Fruit fly (Drosophila melanogaster) whole organism, embryonic: ENCODE data around the gene CG32106.

Source experiments
- Bgb ChIP-seq: fragments of 200-800 bp; sonication (Bioruptor generic); IDR thresholded peaks from 2 replicates; pipeline ENCODE4 v1.3.6; 2022; ENCODE audit warnings: missing biosample characterization, missing genetic modification characterization; ENCODE audit not compliant: partially characterized antibody
- Blimp-1 ChIP-seq: fragments of 200-800 bp; sonication (Bioruptor generic); optimal IDR thresholded peaks from 3 replicates; lab custom pipeline; 2018; ENCODE audit warnings: missing biosample characterization, missing genetic modification characterization, mild to moderate bottlenecking, moderate library complexity, missing genetic modification reagents
- BtbVII ChIP-seq: fragments of 200-800 bp; sonication (Bioruptor generic); optimal IDR thresholded peaks from 3 replicates; lab custom pipeline; 2017; ENCODE audit warnings: missing biosample characterization, mild to moderate bottlenecking, missing genetic modification characterization
- CG10462 ChIP-seq: fragments of 200-800 bp; sonication (Bioruptor generic); optimal IDR thresholded peaks from 2 replicates; lab custom pipeline; 2016; ENCODE audit warnings: missing biosample characterization, missing genetic modification characterization
- CG11696 ChIP-seq: fragments of 200-800 bp; sonication (Bioruptor generic); IDR thresholded peaks from 2 replicates; pipeline ENCODE4 v1.3.6; 2022; ENCODE audit warnings: missing biosample characterization, missing genetic modification characterization
- CG14441 ChIP-seq: fragments of 200-800 bp; sonication (Bioruptor generic); IDR thresholded peaks from 2 replicates; pipeline ENCODE4 v1.3.6; 2022; ENCODE audit warnings: missing biosample characterization, missing genetic modification characterization
- CG15696 ChIP-seq: fragments of 200-800 bp; sonication (Bioruptor generic); optimal IDR thresholded peaks from 2 replicates; lab custom pipeline; 2019; ENCODE audit warnings: missing biosample characterization, mild to moderate bottlenecking, missing genetic modification characterization, moderate library complexity
- CG16863 ChIP-seq: fragments of 200-800 bp; sonication (Bioruptor generic); optimal IDR thresholded peaks from 3 replicates; lab custom pipeline; 2016; ENCODE audit warnings: missing biosample characterization, missing genetic modification characterization
- CG2199 ChIP-seq: fragments of 200-800 bp; sonication (Bioruptor generic); IDR thresholded peaks from 3 replicates; pipeline ENCODE4 v1.3.6; 2022; ENCODE audit warnings: missing biosample characterization, missing genetic modification characterization
- CG3163 ChIP-seq: fragments of 200-800 bp; sonication (Bioruptor generic); optimal IDR thresholded peaks from 3 replicates; lab custom pipeline; 2016; ENCODE audit warnings: missing biosample characterization, missing genetic modification characterization
- CG34376 ChIP-seq: fragments of 200-800 bp; sonication (Bioruptor generic); optimal IDR thresholded peaks from 2 replicates; lab custom pipeline; 2018; ENCODE audit warnings: missing biosample characterization, mild to moderate bottlenecking, missing genetic modification characterization
- CG6175 ChIP-seq: fragments of 200-800 bp; sonication (Bioruptor generic); IDR thresholded peaks from 3 replicates; pipeline ENCODE4 v1.3.6; 2022; ENCODE audit warnings: missing biosample characterization, missing genetic modification characterization
- Dll ChIP-seq: fragments of 200-800 bp; sonication (Bioruptor generic); IDR thresholded peaks from 4 replicates; pipeline ENCODE4 v1.3.6; 2022; ENCODE audit warnings: missing biosample characterization, missing genetic modification characterization; ENCODE audit not compliant: partially characterized antibody
- Drgx ChIP-seq: fragments of 200-800 bp; sonication (Bioruptor generic); IDR thresholded peaks from 2 replicates; pipeline ENCODE4 v1.3.6; 2022; ENCODE audit warnings: missing biosample characterization, missing genetic modification characterization
- HLHmδ ChIP-seq: fragments of 200-800 bp; sonication (Bioruptor generic); optimal IDR thresholded peaks from 2 replicates; lab custom pipeline; 2018; ENCODE audit warnings: missing biosample characterization, mild to moderate bottlenecking, missing genetic modification characterization, moderate library complexity
- Hr78 ChIP-seq, 2 experiments: fragments of 200-800 bp in 1 of 2; fragments of >200 bp in 1 of 2; sonication (Bioruptor generic) in 1 of 2; optimal IDR thresholded peaks; 2 replicates each; lab custom pipeline; 2017 to 2019; ENCODE audit warnings: missing biosample characterization in 2 of 2, missing genetic modification characterization in 2 of 2, mild to moderate bottlenecking in 1 of 2, moderate library complexity in 1 of 2
- Jarid2 ChIP-seq: fragments of 200-800 bp; sonication (Bioruptor generic); optimal IDR thresholded peaks from 3 replicates; lab custom pipeline; 2017; ENCODE audit warnings: mild to moderate bottlenecking, missing biosample characterization, missing genetic modification reagents, missing genetic modification characterization
- Med ChIP-seq: fragments of 200-800 bp; sonication (Bioruptor generic); peaks from one replicate; lab custom pipeline; 2016; ENCODE audit warnings: missing biosample characterization, missing genetic modification characterization, mild to moderate bottlenecking, inconsistent platforms, moderate library complexity
- Pdp1 ChIP-seq, 2 experiments: fragments of 200-800 bp; sonication (Bioruptor generic); optimal IDR thresholded peaks; 3 replicates each; lab custom pipeline; 2016; ENCODE audit warnings: missing biosample characterization in 2 of 2, missing genetic modification characterization in 2 of 2, mild to moderate bottlenecking in 1 of 2, moderate library complexity in 1 of 2
- Trl ChIP-seq, 3 experiments: fragments of >200 bp in 2 of 3; fragments of 200-800 bp in 1 of 3; sonication (Bioruptor generic) in 1 of 3; optimal IDR thresholded peaks; 2 replicates in 1 of 3; 3 replicates in 2 of 3; lab custom pipeline; 2016 to 2017; ENCODE audit warnings: missing biosample characterization in 1 of 3, missing genetic modification characterization in 1 of 3
- Xbp1 ChIP-seq: fragments of 200-800 bp; sonication (Bioruptor generic); optimal IDR thresholded peaks from 3 replicates; lab custom pipeline; 2016; ENCODE audit warnings: missing biosample characterization, mild to moderate bottlenecking, missing genetic modification characterization
- cg ChIP-seq: fragments of 200-800 bp; sonication (Bioruptor generic); optimal IDR thresholded peaks from 3 replicates; lab custom pipeline; 2019; ENCODE audit warnings: missing biosample characterization, mild to moderate bottlenecking, missing genetic modification characterization, moderate library complexity
- chinmo ChIP-seq: fragments of 200-800 bp; sonication (Bioruptor generic); IDR thresholded peaks from 4 replicates; pipeline ENCODE4 v1.3.6; 2022; ENCODE audit warnings: missing biosample characterization, missing genetic modification characterization; ENCODE audit not compliant: partially characterized antibody
- ci ChIP-seq: fragments of 200-800 bp; sonication (Bioruptor generic); IDR thresholded peaks from 3 replicates; pipeline ENCODE4 v1.3.6; 2022; ENCODE audit warnings: missing biosample characterization, missing genetic modification characterization
- corto ChIP-seq: fragments of 200-800 bp; sonication (Bioruptor generic); optimal IDR thresholded peaks from 2 replicates; lab custom pipeline; 2016; ENCODE audit warnings: missing biosample characterization, mild to moderate bottlenecking, missing genetic modification characterization, moderate library complexity
- exex ChIP-seq: fragments of 200-800 bp; sonication (Bioruptor generic); optimal IDR thresholded peaks from 4 replicates; lab custom pipeline; 2018; ENCODE audit warnings: missing biosample characterization, mild to moderate bottlenecking, missing genetic modification characterization, moderate library complexity
- lbe ChIP-seq: fragments of 200-800 bp; sonication (Bioruptor generic); optimal IDR thresholded peaks from 2 replicates; lab custom pipeline; 2016; ENCODE audit warnings: missing biosample characterization, mild to moderate bottlenecking, missing genetic modification characterization
- mirr ChIP-seq: fragments of 200-800 bp; sonication (Bioruptor generic); optimal IDR thresholded peaks from 3 replicates; lab custom pipeline; 2018; ENCODE audit warnings: missing biosample characterization, mild to moderate bottlenecking, missing genetic modification characterization
- nerfin-1 ChIP-seq: fragments of 200-800 bp; sonication (Bioruptor generic); optimal IDR thresholded peaks from 3 replicates; lab custom pipeline; 2019; ENCODE audit warnings: missing biosample characterization, mild to moderate bottlenecking, missing genetic modification characterization, moderate library complexity
- nom ChIP-seq: fragments of 200-800 bp; sonication (Bioruptor generic); optimal IDR thresholded peaks from 2 replicates; lab custom pipeline; 2017; ENCODE audit warnings: missing biosample characterization, missing genetic modification characterization, mild to moderate bottlenecking, moderate library complexity, missing genetic modification reagents
- seq ChIP-seq: fragments of 200-800 bp; sonication (Bioruptor generic); IDR thresholded peaks from 2 replicates; pipeline ENCODE4 v1.3.6; 2022; ENCODE audit warnings: missing biosample characterization, missing genetic modification characterization
- slp2 ChIP-seq: fragments of 200-800 bp; sonication (Bioruptor generic); optimal IDR thresholded peaks from 2 replicates; lab custom pipeline; 2016; ENCODE audit warnings: missing biosample characterization, missing genetic modification characterization
- sug ChIP-seq: fragments of 200-800 bp; optimal IDR thresholded peaks from 2 replicates; lab custom pipeline; 2019; ENCODE audit warnings: missing biosample characterization, mild to moderate bottlenecking, missing genetic modification characterization, moderate library complexity
- z ChIP-seq: fragments of 200-800 bp; sonication (Bioruptor generic); IDR thresholded peaks from 3 replicates; pipeline ENCODE4 v1.3.6; 2022; ENCODE audit warnings: missing biosample characterization, missing genetic modification characterization
- zen2 ChIP-seq: fragments of 200-800 bp; sonication (Bioruptor generic); IDR thresholded peaks from 3 replicates; pipeline ENCODE4 v1.3.6; 2022; ENCODE audit warnings: missing biosample characterization, missing genetic modification characterization; ENCODE audit not compliant: partially characterized antibody

CG32106 gene

dm6 chr3L:12790783-12791678 is 12.5 kb upstream of the CG32106 start:
- TF ChIP-seq mirr (GFP tag; lab: Kevin White, UChicago), result peak; percentile 49
- TF ChIP-seq Pdp1 (GFP tag; optimal IDR thresholded peaks at IDR 0.05; lab: Kevin White, UChicago), result peak in 1 of 2 experiments; percentile 48
- TF ChIP-seq seq (GFP tag; lab: Robert Waterston, UW), result 0 out of 2 replicates have a peak, but pooled peaks have one; percentile 31
- TF ChIP-seq CG6175 (GFP tag; lab: Robert Waterston, UW), result no peak
- TF ChIP-seq Med (GFP tag; lab: Kevin White, UChicago), result peak; percentile 78
- no peak for TF ChIP-seq cg
- TF ChIP-seq CG3163 (GFP tag; lab: Kevin White, UChicago), result peak; percentile 78
- TF ChIP-seq nom (GFP tag; lab: Kevin White, UChicago), result peak; percentile 28
- TF ChIP-seq Trl (optimal IDR thresholded peaks at IDR 0.05; lab: Kevin White, UChicago), result peak; percentile 68 to 93
- no peak for TF ChIP-seq Trl (GFP tag; optimal IDR thresholded peaks at IDR 0.05; lab: Kevin White, UChicago)
- no peak for TF ChIP-seq sug (tag; lab: Kevin White, UChicago)
- TF ChIP-seq exex, result peak; percentile 95
- 0 out of 2 replicates have a peak, but pooled peaks have one; percentile 6 for TF ChIP-seq CG11696 (GFP tag; lab: Robert Waterston, UW)

- TF ChIP-seq chinmo (GFP tag; lab: Robert Waterston, UW) (0 out of 4 replicates have a peak, but pooled peaks have one; percentile 45), Blimp-1 (peak; percentile 53), HLHmδ (GFP tag; lab: Kevin White, UChicago) (no peak), slp2 (GFP tag; lab: Kevin White, UChicago) (no peak), CG3163 (GFP tag; lab: Kevin White, UChicago) (peak; percentile 85), z (GFP tag; lab: Robert Waterston, UW) (peak; percentile 47; the same call in 1 of the 3 replicates), Drgx (GFP tag; lab: Robert Waterston, UW) (peak; percentile 31; the same call in 1 of the 2 replicates), CG2199 (GFP tag; lab: Robert Waterston, UW) (0 out of 3 replicates have a peak, but pooled peaks have one; percentile 32), corto (GFP tag; lab: Kevin White, UChicago) (peak; percentile 13), exex (peak; percentile 61), CG10462 (GFP tag; lab: Kevin White, UChicago) (no peak), Trl (optimal IDR thresholded peaks at IDR 0.05; lab: Kevin White, UChicago) (peak; percentile 68 to 87), Trl (GFP tag; optimal IDR thresholded peaks at IDR 0.05; lab: Kevin White, UChicago) (no peak), Jarid2 (GFP tag; lab: Kevin White, UChicago) (peak; percentile 67), nerfin-1 (no peak), Hr78 (GFP tag; optimal IDR thresholded peaks at IDR 0.05; lab: Kevin White, UChicago) (peak in 1 of 2 experiments; percentile 31), Bgb (GFP tag; lab: Robert Waterston, UW) (peak; percentile 24; the same call in 1 of the 2 replicates), CG15696 (tag; lab: Kevin White, UChicago) (no peak), zen2 (peak; percentile 21; the same call in 1 of the 3 replicates), Xbp1 (GFP tag; lab: Kevin White, UChicago) (no peak), CG14441 (GFP tag; lab: Robert Waterston, UW) (0 out of 2 replicates have a peak, but pooled peaks have one; percentile 14), ci (GFP tag; lab: Robert Waterston, UW) (peak; percentile 19; the same call in 1 of the 3 replicates), sug (tag; lab: Kevin White, UChicago) (peak; percentile 11), CG16863 (GFP tag; lab: Kevin White, UChicago) (no peak), Dll (peak; percentile 21; the same call in 1 of the 4 replicates), CG34376 (GFP tag; lab: Kevin White, UChicago) (peak; percentile 21), BtbVII (GFP tag; lab: Kevin White, UChicago) (peak; percentile 24), lbe (GFP tag; lab: Kevin White, UChicago) (peak; percentile 62)
These were observed 11.4 kb upstream of the CG32106 start, which contains the start of gene CG42709 for dm6 chr3L:12789875-12790373. Gene CG42709, plus strand, starts transcription at chr3L:12790192.
